ENCODE assay signal across 2 worm cellular contexts in genomic region chrIV:12207454-12207853, ce11.
TF ChIP-seq lines count a peak whose summit lies in the region.

No protein-coding gene starts in this region.

TF ChIP-seq in whole organism, L4 larva, 104 proteins besides CTCF, POLR2A, EP300 and RAD21:
- TF ChIP-seq ceh-28 (tag; optimal IDR thresholded peaks at IDR 0.05; lab: Kevin White, UChicago) (no peak), mep-1 (tag; optimal IDR thresholded peaks at IDR 0.05; lab: Kevin White, UChicago) (no peak), daf-16 (GFP tag; optimal IDR thresholded peaks at IDR 0.05; lab: Kevin White, UChicago) (no peak), daf-16 (tag; optimal IDR thresholded peaks at IDR 0.05; lab: Kevin White, UChicago) (peak; percentile 18), hif-1 (tag; optimal IDR thresholded peaks at IDR 0.05; lab: Kevin White, UChicago) (no peak), unc-62 (GFP tag; optimal IDR thresholded peaks at IDR 0.05 in 1 of 2; lab: Kevin White, UChicago) (peak in 1 of 2 experiments; percentile 94), unc-62 (tag; optimal IDR thresholded peaks at IDR 0.05; lab: Kevin White, UChicago) (no peak)

TF ChIP-seq in whole organism, young adult, 124 proteins besides CTCF, POLR2A, EP300 and RAD21:
- TF ChIP-seq zfh-2 (GFP tag; conservative IDR thresholded peaks at IDR 0.05; lab: Robert Waterston, UW): 0 out of 2 replicates have a peak, but pooled peaks have one; percentile 2
- no peak for TF ChIP-seq F10E7.11 (tag; optimal IDR thresholded peaks at IDR 0.05; lab: Kevin White, UChicago)
- TF ChIP-seq ccch-3 (GFP tag; optimal IDR thresholded peaks at IDR 0.05; lab: Kevin White, UChicago): no peak
- TF ChIP-seq repo-1 (tag; optimal IDR thresholded peaks at IDR 0.05; lab: Kevin White, UChicago): no peak
- TF ChIP-seq snpc-1.3 (tag; optimal IDR thresholded peaks at IDR 0.05; lab: Kevin White, UChicago; ENCODE audit: insufficient read depth): no peak
- no peak for TF ChIP-seq nfyb-1 (GFP tag; IDR thresholded peaks at IDR 0.05; lab: Robert Waterston, UW)
- TF ChIP-seq unc-62 (GFP tag; optimal IDR thresholded peaks at IDR 0.05; lab: Kevin White, UChicago): no peak
